Worm (Caenorhabditis elegans): ENCODE results near the gene F20H11.4.

Gene F20H11.4

DNA sequence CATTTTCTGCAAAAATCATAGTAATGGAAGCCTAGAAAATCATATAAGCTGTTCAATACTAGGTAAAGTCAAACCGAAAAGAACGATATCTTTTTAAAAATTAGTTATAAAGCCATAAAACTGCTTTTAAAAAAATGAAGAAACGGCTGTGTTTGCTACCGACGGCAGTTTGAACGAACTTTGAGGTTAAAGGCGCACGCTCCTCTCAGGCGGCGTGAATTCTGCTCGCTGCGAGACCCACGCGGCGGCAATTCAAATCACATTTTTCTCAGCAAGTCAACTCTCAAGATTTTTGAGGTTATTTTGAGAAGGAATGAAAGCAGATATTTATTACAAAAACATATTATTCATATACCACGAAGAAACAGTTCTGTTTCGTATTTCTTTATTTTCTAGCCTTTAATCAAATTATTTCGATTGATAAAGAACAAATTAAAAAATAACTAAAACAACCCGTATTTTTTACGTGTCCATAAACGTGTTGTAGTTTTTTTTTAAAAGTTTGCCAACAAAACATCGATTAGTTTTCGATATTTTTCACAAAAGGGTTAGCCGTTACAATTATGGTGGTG lies at the start of gene F20H11.4, which contains the start of gene mdh-2:
TSS of gene F20H11.4 (plus strand) at position 522 of the 572 bp plus-strand sequence.
TSS of gene mdh-2 (minus strand) at position 6 of the 572 bp plus-strand sequence.
- no peak for TF ChIP-seq nfya-1 (tag; optimal IDR thresholded peaks at IDR 0.05; ENCODE audit: borderline replicate concordance, insufficient read depth)
- no peak for TF ChIP-seq rcor-1 (GFP tag; IDR thresholded peaks at IDR 0.05)
- peak; percentile 38 for TF ChIP-seq nhr-80 (tag; optimal IDR thresholded peaks at IDR 0.05)
- no peak for TF ChIP-seq pha-4 (tag; optimal IDR thresholded peaks at IDR 0.05)
- peak; percentile 25 for TF ChIP-seq ztf-18 (tag; optimal IDR thresholded peaks at IDR 0.05)
- no peak for TF ChIP-seq Y79H2A.3 (GFP tag; conservative IDR thresholded peaks at IDR 0.05)
- TF ChIP-seq mxl-1 (tag; optimal IDR thresholded peaks at IDR 0.05), result no peak
- TF ChIP-seq snpc-1.1 (tag; optimal IDR thresholded peaks at IDR 0.05; ENCODE audit: insufficient read depth), result no peak
- no peak for TF ChIP-seq cebp-1 (GFP tag; IDR thresholded peaks at IDR 0.05)
- TF ChIP-seq cebp-1 (tag; optimal IDR thresholded peaks at IDR 0.05), result no peak
- TF ChIP-seq nhr-120 (GFP tag; IDR thresholded peaks at IDR 0.05), result no peak
- TF ChIP-seq tbp1 (GFP tag; optimal IDR thresholded peaks at IDR 0.05), result peak; percentile 54
- TF ChIP-seq ccch-3 (GFP tag; optimal IDR thresholded peaks at IDR 0.05), result no peak
- TF ChIP-seq F10E7.11 (tag; optimal IDR thresholded peaks at IDR 0.05), result no peak
- TF ChIP-seq nhr-179 (tag; optimal IDR thresholded peaks at IDR 0.05), result no peak
- no peak for TF ChIP-seq nhr-90 (tag; optimal IDR thresholded peaks at IDR 0.05)
- TF ChIP-seq K12H6.12 (tag; optimal IDR thresholded peaks at IDR 0.05), result no peak
- TF ChIP-seq B0019.2 (GFP tag; conservative IDR thresholded peaks at IDR 0.05), result no peak
- no peak for TF ChIP-seq F55B11.4 (tag; optimal IDR thresholded peaks at IDR 0.05; ENCODE audit: borderline replicate concordance, insufficient read depth)
- peak; percentile 53 for TF ChIP-seq snpc-1.3 (tag; optimal IDR thresholded peaks at IDR 0.05; ENCODE audit: insufficient read depth)
- peak; percentile 56 for TF ChIP-seq F49E8.2 (tag; optimal IDR thresholded peaks at IDR 0.05; ENCODE audit: insufficient read depth)
- TF ChIP-seq F23B12.7 (tag; optimal IDR thresholded peaks at IDR 0.05; ENCODE audit: insufficient read depth), result peak; percentile 81
- TF ChIP-seq F37B4.10 (GFP tag; IDR thresholded peaks at IDR 0.05), result no peak
- no peak for TF ChIP-seq B0261.1 (tag; optimal IDR thresholded peaks at IDR 0.05)
- peak; percentile 92 for TF ChIP-seq F33H1.4 (GFP tag; IDR thresholded peaks at IDR 0.05)
- 0 out of 2 replicates have a peak, but pooled peaks have one; percentile 18 for TF ChIP-seq Y53G8AR.9 (GFP tag; conservative IDR thresholded peaks at IDR 0.05)
- no peak for TF ChIP-seq C17E4.6 (GFP tag; IDR thresholded peaks at IDR 0.05)
- peak; percentile 17 for TF ChIP-seq snpc-3.4 (tag; optimal IDR thresholded peaks at IDR 0.05)
- TF ChIP-seq ztf-26 (tag; optimal IDR thresholded peaks at IDR 0.05), result no peak
- TF ChIP-seq nfya-2 (GFP tag; IDR thresholded peaks at IDR 0.05), result no peak
- TF ChIP-seq bed-1 (GFP tag; IDR thresholded peaks at IDR 0.05), result no peak
- no peak for TF ChIP-seq hsf-1 (GFP tag; IDR thresholded peaks at IDR 0.05)
- peak; percentile 16 for TF ChIP-seq xnd-1 (tag; optimal IDR thresholded peaks at IDR 0.05)
- TF ChIP-seq unc-62 (GFP tag; optimal IDR thresholded peaks at IDR 0.05), result no peak
- peak; percentile 91 for TF ChIP-seq dpl-1 (GFP tag; optimal IDR thresholded peaks at IDR 0.05)
- TF ChIP-seq unc-130 (GFP tag; optimal IDR thresholded peaks at IDR 0.05), result no peak
- TF ChIP-seq snpc-4 (GFP tag; optimal IDR thresholded peaks at IDR 0.05), result no peak
- TF ChIP-seq snpc-4 (tag; optimal IDR thresholded peaks at IDR 0.05), result no peak
- no peak for TF ChIP-seq ztf-3 (GFP tag; optimal IDR thresholded peaks at IDR 0.05)
- TF ChIP-seq ztf-6 (GFP tag; IDR thresholded peaks at IDR 0.05), result no peak
- TF ChIP-seq mes-4 (tag; optimal IDR thresholded peaks at IDR 0.05), result no peak
- TF ChIP-seq Y67H2A.10 (GFP tag; conservative IDR thresholded peaks at IDR 0.05), result no peak
- TF ChIP-seq ceh-27 (GFP tag; optimal IDR thresholded peaks at IDR 0.05), result peak; percentile 50
- TF ChIP-seq ZK185.1 (tag; optimal IDR thresholded peaks at IDR 0.05; ENCODE audit: poor library complexity, severe bottlenecking), result peak; percentile 57
- no peak for TF ChIP-seq lin-26 (GFP tag; IDR thresholded peaks at IDR 0.05)
- no peak for TF ChIP-seq madf-3 (GFP tag; IDR thresholded peaks at IDR 0.05)
- no peak for TF ChIP-seq ceh-79 (tag; optimal IDR thresholded peaks at IDR 0.05)
- TF ChIP-seq ceh-100 (GFP tag; IDR thresholded peaks at IDR 0.05), result no peak
